Worm (Caenorhabditis elegans) whole organism, L3 larva: Measurements from ENCODE around the gene ceh-27.

Experiments used
- R02D3.7 ChIP-seq: fragments of 150-350 bp; optimal IDR thresholded peaks from 2 replicates; lab custom pipeline; 2014; ENCODE audit warnings: missing biosample characterization, missing genetic modification characterization
- aly-2 ChIP-seq: fragments of 150-350 bp; optimal IDR thresholded peaks from 2 replicates; lab custom pipeline; 2014; ENCODE audit warnings: missing biosample characterization, missing genetic modification characterization
- ama-1 ChIP-seq: fragments of 150-350 bp; optimal IDR thresholded peaks from 2 replicates; lab custom pipeline; 2018
- ceh-16 ChIP-seq: sonication (generic microtip); optimal IDR thresholded peaks from 2 replicates; lab custom pipeline; 2017; ENCODE audit warnings: missing biosample characterization, missing genetic modification characterization
- ceh-82 ChIP-seq: fragments of 150-350 bp; optimal IDR thresholded peaks from 2 replicates; lab custom pipeline; 2014; ENCODE audit warnings: missing biosample characterization, missing genetic modification characterization
- egl-27 ChIP-seq: sonication (generic microtip); optimal IDR thresholded peaks from 4 replicates; lab custom pipeline; 2017; ENCODE audit warnings: missing biosample characterization, missing genetic modification reagents, missing genetic modification characterization
- elt-1 ChIP-seq: fragments of 150-350 bp; optimal IDR thresholded peaks from 2 replicates; lab custom pipeline; 2014; ENCODE audit warnings: missing biosample characterization, missing genetic modification characterization
- elt-2 ChIP-seq: sonication (generic microtip); optimal IDR thresholded peaks from 2 replicates; lab custom pipeline; 2016; ENCODE audit warnings: missing genetic modification reagents, mild to moderate bottlenecking, missing genetic modification characterization, missing compliant biosample characterization
- elt-3 ChIP-seq, 3 experiments: fragments of 150-350 bp in 1 of 3; sonication (generic microtip) in 2 of 3; optimal IDR thresholded peaks; 2 replicates in 2 of 3; 4 replicates in 1 of 3; lab custom pipeline; 2014 to 2017; ENCODE audit warnings: missing biosample characterization in 3 of 3, missing genetic modification characterization in 3 of 3
- eor-1 ChIP-seq, 2 experiments: fragments of 150-350 bp; optimal IDR thresholded peaks; 2 replicates each; lab custom pipeline; 2014 to 2018; ENCODE audit warnings: missing biosample characterization in 2 of 2, missing genetic modification characterization in 2 of 2
- fkh-10 ChIP-seq: sonication (generic microtip); optimal IDR thresholded peaks from 2 replicates; lab custom pipeline; 2017; ENCODE audit warnings: missing biosample characterization, missing genetic modification reagents, missing genetic modification characterization
- fkh-2 ChIP-seq: fragments of 150-350 bp; optimal IDR thresholded peaks from 2 replicates; lab custom pipeline; 2014; ENCODE audit warnings: missing biosample characterization, missing genetic modification reagents, missing genetic modification characterization
- fos-1 ChIP-seq: fragments of 150-350 bp; optimal IDR thresholded peaks from 2 replicates; lab custom pipeline; 2014; ENCODE audit warnings: missing biosample characterization, missing genetic modification characterization
- hmg-11 ChIP-seq: sonication (generic microtip); optimal IDR thresholded peaks from 2 replicates; lab custom pipeline; 2016; ENCODE audit warnings: missing genetic modification characterization, missing compliant biosample characterization
- jun-1 ChIP-seq: fragments of 150-350 bp; optimal IDR thresholded peaks from 2 replicates; lab custom pipeline; 2014; ENCODE audit warnings: missing biosample characterization, missing genetic modification reagents, missing genetic modification characterization
- lin-15B ChIP-seq: fragments of 150-350 bp; optimal IDR thresholded peaks from 2 replicates; lab custom pipeline; 2014; ENCODE audit warnings: missing biosample characterization, missing genetic modification characterization
- lin-39 ChIP-seq: fragments of 150-350 bp; optimal IDR thresholded peaks from 2 replicates; lab custom pipeline; 2018; ENCODE audit warnings: missing biosample characterization, missing genetic modification reagents, missing genetic modification characterization
- lsy-12 ChIP-seq: sonication (generic microtip); optimal IDR thresholded peaks from 2 replicates; lab custom pipeline; 2016; ENCODE audit warnings: mild to moderate bottlenecking, missing genetic modification characterization, missing compliant biosample characterization
- mdl-1 ChIP-seq: fragments of 150-350 bp; optimal IDR thresholded peaks from 2 replicates; lab custom pipeline; 2014; ENCODE audit warnings: missing biosample characterization, missing genetic modification characterization
- mml-1 ChIP-seq: fragments of 150-350 bp; sonication (generic microtip); optimal IDR thresholded peaks from 3 replicates; lab custom pipeline; 2014; ENCODE audit warnings: missing biosample characterization, missing genetic modification characterization
- nfya-1 ChIP-seq: sonication (generic microtip); optimal IDR thresholded peaks from 2 replicates; lab custom pipeline; 2017; ENCODE audit warnings: missing genetic modification characterization, mild to moderate bottlenecking, missing compliant biosample characterization, antibody characterized with exemption, moderate library complexity; ENCODE audit not compliant: insufficient read depth
- nhr-11 ChIP-seq: fragments of 150-350 bp; optimal IDR thresholded peaks from 2 replicates; lab custom pipeline; 2014; ENCODE audit warnings: missing biosample characterization, missing genetic modification characterization
- nhr-12 ChIP-seq: fragments of 150-350 bp; optimal IDR thresholded peaks from 2 replicates; lab custom pipeline; 2014; ENCODE audit warnings: missing biosample characterization, missing genetic modification characterization
- nhr-23 ChIP-seq: fragments of 150-350 bp; optimal IDR thresholded peaks from 2 replicates; lab custom pipeline; 2014; ENCODE audit warnings: missing biosample characterization, missing genetic modification reagents, missing genetic modification characterization
- nhr-237 ChIP-seq: fragments of 150-350 bp; optimal IDR thresholded peaks from 2 replicates; lab custom pipeline; 2014; ENCODE audit warnings: missing biosample characterization, missing genetic modification characterization
- nhr-25 ChIP-seq: sonication (generic microtip); optimal IDR thresholded peaks from 2 replicates; lab custom pipeline; 2017; ENCODE audit warnings: missing biosample characterization, missing genetic modification characterization
- nhr-43 ChIP-seq: sonication (generic microtip); optimal IDR thresholded peaks from 2 replicates; lab custom pipeline; 2016; ENCODE audit warnings: mild to moderate bottlenecking, missing genetic modification characterization, missing compliant biosample characterization; ENCODE audit not compliant: poor library complexity, severe bottlenecking
- nhr-76 ChIP-seq: fragments of 150-350 bp; sonication (generic microtip); optimal IDR thresholded peaks from 5 replicates; lab custom pipeline; 2014; ENCODE audit warnings: missing biosample characterization, missing genetic modification characterization
- pqm-1 ChIP-seq: fragments of 150-350 bp; optimal IDR thresholded peaks from 2 replicates; lab custom pipeline; 2017; ENCODE audit warnings: missing biosample characterization, missing genetic modification characterization, inconsistent platforms
- sea-2 ChIP-seq: fragments of 150-350 bp; sonication (generic microtip); optimal IDR thresholded peaks from 4 replicates; lab custom pipeline; 2014; ENCODE audit warnings: missing biosample characterization, missing genetic modification reagents, missing genetic modification characterization
- skn-1 ChIP-seq: fragments of 150-350 bp; optimal IDR thresholded peaks from 2 replicates; lab custom pipeline; 2014; ENCODE audit warnings: missing biosample characterization, missing genetic modification characterization
- snpc-4 ChIP-seq: fragments of 150-350 bp; optimal IDR thresholded peaks from 2 replicates; lab custom pipeline; 2014; ENCODE audit warnings: missing biosample characterization, missing genetic modification characterization
- tbx-2 ChIP-seq: sonication (generic microtip); optimal IDR thresholded peaks from 2 replicates; lab custom pipeline; 2016; ENCODE audit warnings: mild to moderate bottlenecking, missing genetic modification characterization, missing compliant biosample characterization
- unc-62 ChIP-seq: fragments of 150-350 bp; sonication (generic microtip); optimal IDR thresholded peaks from 4 replicates; lab custom pipeline; 2014; ENCODE audit warnings: missing biosample characterization, missing genetic modification reagents, missing genetic modification characterization
- zag-1 ChIP-seq: fragments of 150-350 bp; optimal IDR thresholded peaks from 2 replicates; lab custom pipeline; 2014; ENCODE audit warnings: missing biosample characterization, missing genetic modification characterization

The ceh-27 gene

ce11 chrV:11695597-11695996 lies 30.7 kb upstream of the ceh-27 start, which contains the start of gene W05E10.5:
Gene W05E10.5, minus strand, starts transcription at chrV:11695697.
- TF ChIP-seq tbx-2 (tag; lab: Kevin White, UChicago) (no peak), snpc-4 (tag; lab: Kevin White, UChicago) (no peak), nhr-76 (tag; lab: Kevin White, UChicago) (no peak), egl-27 (tag; lab: Kevin White, UChicago) (no peak), pqm-1 (tag; lab: Kevin White, UChicago) (no peak), skn-1 (no peak), unc-62 (no peak), elt-1 (tag; lab: Kevin White, UChicago) (no peak), fkh-10 (GFP tag; lab: Kevin White, UChicago) (no peak), nhr-11 (tag; lab: Kevin White, UChicago) (no peak), mml-1 (tag; lab: Kevin White, UChicago) (no peak), nhr-25 (tag; lab: Kevin White, UChicago) (no peak), fkh-2 (tag; lab: Kevin White, UChicago) (no peak), R02D3.7 (tag; lab: Kevin White, UChicago) (no peak)

- no peak for TF ChIP-seq elt-3 (tag; optimal IDR thresholded peaks at IDR 0.05; lab: Kevin White, UChicago)
- no peak for TF ChIP-seq snpc-4 (tag; lab: Kevin White, UChicago)
- no peak for TF ChIP-seq nhr-43
- no peak for TF ChIP-seq hmg-11 (tag; lab: Kevin White, UChicago)
- TF ChIP-seq tbx-2 (tag; lab: Kevin White, UChicago): no peak
- TF ChIP-seq zag-1: no peak
- peak; percentile 52 for TF ChIP-seq pqm-1 (tag; lab: Kevin White, UChicago)
- no peak for TF ChIP-seq R02D3.7 (tag; lab: Kevin White, UChicago)
- no peak for TF ChIP-seq unc-62
- TF ChIP-seq nhr-23 (tag; lab: Kevin White, UChicago): no peak
- peak; percentile 69 for TF ChIP-seq elt-2 (tag; lab: Kevin White, UChicago)
Measured at ce11 chrV:11691553-11691952, 26.7 kb upstream of the ceh-27 start, which contains the start of gene W05E10.1. Gene W05E10.1, minus strand, starts transcription at chrV:11691691.

- no peak for TF ChIP-seq pqm-1 (tag; lab: Kevin White, UChicago)
- TF ChIP-seq sea-2 (GFP tag; lab: Kevin White, UChicago): no peak
- TF ChIP-seq eor-1 (tag; optimal IDR thresholded peaks at IDR 0.05; lab: Kevin White, UChicago): no peak
- no peak for TF ChIP-seq ceh-16 (tag; lab: Kevin White, UChicago)
- no peak for TF ChIP-seq fos-1 (tag; lab: Kevin White, UChicago)
Measured at ce11 chrV:11686877-11687276, 22.0 kb upstream of the ceh-27 start, which contains the start of gene W05E10.2. Gene W05E10.2, plus strand, starts transcription at chrV:11687177.

DNA sequence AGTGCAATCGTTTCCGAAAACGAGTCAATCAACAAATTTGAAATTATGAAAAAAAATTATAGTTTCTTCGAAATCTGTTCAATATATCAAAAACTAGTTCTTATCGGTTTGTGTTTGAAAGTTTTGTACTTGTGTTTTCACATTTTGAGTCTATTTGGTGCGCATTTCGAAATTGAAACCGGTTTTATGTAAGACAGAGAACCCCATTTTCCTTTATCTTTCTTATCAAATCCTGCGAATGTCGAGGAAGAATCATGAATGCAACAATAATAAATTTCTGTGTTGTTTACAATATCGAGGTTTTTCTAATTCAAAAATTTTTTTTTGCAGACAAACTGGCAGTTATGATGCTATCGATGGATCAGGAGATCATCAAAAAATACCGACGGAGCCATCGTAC lies 18.0 kb upstream of the ceh-27 start:
- TF ChIP-seq nhr-43: peak; percentile 2
- TF ChIP-seq nhr-23 (tag; lab: Kevin White, UChicago): peak; percentile 26
- TF ChIP-seq nhr-12: no peak

- TF ChIP-seq nhr-23 (tag; lab: Kevin White, UChicago) (peak; percentile 38), pqm-1 (tag; lab: Kevin White, UChicago) (no peak), mml-1 (tag; lab: Kevin White, UChicago) (no peak), nhr-12 (no peak), unc-62 (no peak), ceh-82 (tag; lab: Kevin White, UChicago) (no peak), jun-1 (tag; lab: Kevin White, UChicago) (no peak), lin-15B (tag; lab: Kevin White, UChicago) (no peak), ama-1 (lab: Kevin White, UChicago) (no peak), nfya-1 (tag; lab: Kevin White, UChicago) (no peak), lsy-12 (no peak), nhr-237 (no peak), nhr-25 (tag; lab: Kevin White, UChicago) (peak; percentile 30), egl-27 (tag; lab: Kevin White, UChicago) (no peak), fos-1 (tag; lab: Kevin White, UChicago) (no peak), lin-39 (no peak), nhr-43 (peak; percentile 51), mdl-1 (tag; lab: Kevin White, UChicago) (no peak), ceh-16 (tag; lab: Kevin White, UChicago) (no peak), nhr-11 (tag; lab: Kevin White, UChicago) (no peak), aly-2 (tag; lab: Kevin White, UChicago) (no peak)
Measured at ce11 chrV:11680519-11681203, 15.8 kb upstream of the ceh-27 start.
